Comparison of ENCODE assay signal across 6 worm cellular contexts in genomic region chrIII:11663400-11663799, ce11.
TF ChIP-seq lines count a peak whose summit lies in the region.

No protein-coding gene starts in this region.

TF ChIP-seq in whole organism, L1 larva, 84 proteins besides CTCF, POLR2A, EP300 and RAD21 (continues in another document):
- TF ChIP-seq nhr-47 (tag; optimal IDR thresholded peaks at IDR 0.05; lab: Kevin White, UChicago) = peak; percentile 30
- TF ChIP-seq egl-13 (tag; optimal IDR thresholded peaks at IDR 0.05; lab: Kevin White, UChicago) = peak; percentile 3
- no peak for TF ChIP-seq C34B4.2 (tag; optimal IDR thresholded peaks at IDR 0.05; lab: Kevin White, UChicago)
- TF ChIP-seq elt-2 (tag; optimal IDR thresholded peaks at IDR 0.05; lab: Kevin White, UChicago) = no peak
- no peak for TF ChIP-seq lin-35 (GFP tag; optimal IDR thresholded peaks at IDR 0.05; lab: Kevin White, UChicago)
- TF ChIP-seq nhr-71 (tag; optimal IDR thresholded peaks at IDR 0.05; lab: Kevin White, UChicago) = peak; percentile 42
- TF ChIP-seq fos-1 (tag; optimal IDR thresholded peaks at IDR 0.05; lab: Kevin White, UChicago) = no peak
- peak; percentile 29 for TF ChIP-seq snu-23 (GFP tag; optimal IDR thresholded peaks at IDR 0.05; lab: Kevin White, UChicago)
- TF ChIP-seq swsn-7 (tag; optimal IDR thresholded peaks at IDR 0.05; lab: Kevin White, UChicago) = peak; percentile 22
- TF ChIP-seq fkh-10 (GFP tag; optimal IDR thresholded peaks at IDR 0.05; lab: Kevin White, UChicago) = peak; percentile 51
- TF ChIP-seq ceh-82 (tag; optimal IDR thresholded peaks at IDR 0.05; lab: Kevin White, UChicago) = peak in 1 of 3 experiments; percentile 32
- TF ChIP-seq tbx-2 (tag; optimal IDR thresholded peaks at IDR 0.05; lab: Kevin White, UChicago) = peak; percentile 34
- no peak for TF ChIP-seq nhr-76 (tag; optimal IDR thresholded peaks at IDR 0.05; lab: Kevin White, UChicago)
- no peak for TF ChIP-seq rnt-1 (tag; optimal IDR thresholded peaks at IDR 0.05; lab: Kevin White, UChicago)
- no peak for TF ChIP-seq snpc-4 (tag; optimal IDR thresholded peaks at IDR 0.05; lab: Kevin White, UChicago)

TF ChIP-seq in whole organism, L2 larva, 48 proteins besides CTCF, POLR2A, EP300 and RAD21:
- TF ChIP-seq sem-4 (tag; optimal IDR thresholded peaks at IDR 0.05; lab: Kevin White, UChicago) = peak; percentile 39
- peak in 1 of 2 experiments; percentile 26 for TF ChIP-seq lsy-2 (tag; optimal IDR thresholded peaks at IDR 0.05; lab: Kevin White, UChicago)
- no peak for TF ChIP-seq nhr-11 (tag; optimal IDR thresholded peaks at IDR 0.05; lab: Kevin White, UChicago)
- TF ChIP-seq crh-2 (tag; optimal IDR thresholded peaks at IDR 0.05; lab: Kevin White, UChicago) = peak; percentile 18
- peak; percentile 31 for TF ChIP-seq C34F6.9 (tag; optimal IDR thresholded peaks at IDR 0.05; lab: Kevin White, UChicago)

TF ChIP-seq in whole organism, L3 larva, 47 proteins besides CTCF, POLR2A, EP300 and RAD21:
- no peak for TF ChIP-seq nhr-28 (tag; optimal IDR thresholded peaks at IDR 0.05; lab: Kevin White, UChicago)
- TF ChIP-seq nfya-1 (tag; optimal IDR thresholded peaks at IDR 0.05; lab: Kevin White, UChicago; ENCODE audit: insufficient read depth) = peak; percentile 48
TF ChIP-seq in whole organism, L3 larva: peak in this region for 1.

TF ChIP-seq in whole organism, L4 larva, 104 proteins besides CTCF, POLR2A, EP300 and RAD21:
- TF ChIP-seq hlh-11 (tag; optimal IDR thresholded peaks at IDR 0.05; lab: Kevin White, UChicago) = no peak
- no peak for TF ChIP-seq daf-8 (GFP tag; IDR thresholded peaks at IDR 0.05; lab: Robert Waterston, UW)
- peak in 1 of 2 experiments; percentile 1 for TF ChIP-seq lsy-2 (tag; optimal IDR thresholded peaks at IDR 0.05; lab: Kevin White, UChicago)
- TF ChIP-seq jun-1 (tag; optimal IDR thresholded peaks at IDR 0.05; lab: Kevin White, UChicago) = no peak
- peak; percentile 1 for TF ChIP-seq hlh-30 (tag; optimal IDR thresholded peaks at IDR 0.05; lab: Kevin White, UChicago; ENCODE audit: insufficient read depth)
- no peak for TF ChIP-seq F49E8.2 (tag; optimal IDR thresholded peaks at IDR 0.05; lab: Kevin White, UChicago; ENCODE audit: borderline replicate concordance)
- peak; percentile 20 for TF ChIP-seq fkh-10 (GFP tag; optimal IDR thresholded peaks at IDR 0.05; lab: Kevin White, UChicago)
- TF ChIP-seq zag-1 (tag; optimal IDR thresholded peaks at IDR 0.05; lab: Kevin White, UChicago) = no peak
- no peak for TF ChIP-seq dve-1 (tag; optimal IDR thresholded peaks at IDR 0.05; lab: Kevin White, UChicago; ENCODE audit: insufficient read depth)
- TF ChIP-seq nhr-42 (GFP tag; IDR thresholded peaks at IDR 0.05; lab: Robert Waterston, UW) = no peak
- TF ChIP-seq pqm-1 (tag; optimal IDR thresholded peaks at IDR 0.05; lab: Kevin White, UChicago) = no peak
- peak; percentile 98 for TF ChIP-seq aha-1 (tag; lab: Kevin White, UChicago)
- 0 out of 2 replicates have a peak, but pooled peaks have one; percentile 42 for TF ChIP-seq hmg-1.1 (GFP tag; IDR thresholded peaks at IDR 0.05; lab: Robert Waterston, UW)
TF ChIP-seq in whole organism, L4 larva: peak in this region for 5.

TF ChIP-seq in whole organism, late embryonic, 69 proteins besides CTCF, POLR2A, EP300 and RAD21:
- TF ChIP-seq nfya-1 (tag; optimal IDR thresholded peaks at IDR 0.05; lab: Kevin White, UChicago) (peak; percentile 8), ceh-31 (tag; optimal IDR thresholded peaks at IDR 0.05; lab: Kevin White, UChicago) (peak; percentile 10), dve-1 (tag; optimal IDR thresholded peaks at IDR 0.05; lab: Kevin White, UChicago) (no peak), unc-42 (tag; optimal IDR thresholded peaks at IDR 0.05; lab: Kevin White, UChicago) (peak; percentile 88)
TF ChIP-seq in whole organism, late embryonic: peak in this region for 3.

TF ChIP-seq in whole organism, mixed stage, embryonic, 35 proteins besides CTCF, POLR2A, EP300 and RAD21:
- no peak for TF ChIP-seq snpc-4 (tag; optimal IDR thresholded peaks at IDR 0.05; lab: Kevin White, UChicago)
- TF ChIP-seq ces-1 (GFP tag; optimal IDR thresholded peaks at IDR 0.05; lab: Kevin White, UChicago) = peak; percentile 67

Comparison
In these comparisons a context has a peak if more than half of its experiments do, and no peak if none do; other contexts are left out.
1. Of the 29 proteins assayed by ChIP-seq in both whole organism, L4 larva and whole organism, L1 larva: peak only in whole organism, L4 larva: aha-1; only in whole organism, L1 larva: none; in both: fkh-10; in neither: 25; mixed calls (peak in some experiments, not most) for 2.